Worm (Caenorhabditis elegans): ENCODE results near the gene F09E5.8.

DNA sequence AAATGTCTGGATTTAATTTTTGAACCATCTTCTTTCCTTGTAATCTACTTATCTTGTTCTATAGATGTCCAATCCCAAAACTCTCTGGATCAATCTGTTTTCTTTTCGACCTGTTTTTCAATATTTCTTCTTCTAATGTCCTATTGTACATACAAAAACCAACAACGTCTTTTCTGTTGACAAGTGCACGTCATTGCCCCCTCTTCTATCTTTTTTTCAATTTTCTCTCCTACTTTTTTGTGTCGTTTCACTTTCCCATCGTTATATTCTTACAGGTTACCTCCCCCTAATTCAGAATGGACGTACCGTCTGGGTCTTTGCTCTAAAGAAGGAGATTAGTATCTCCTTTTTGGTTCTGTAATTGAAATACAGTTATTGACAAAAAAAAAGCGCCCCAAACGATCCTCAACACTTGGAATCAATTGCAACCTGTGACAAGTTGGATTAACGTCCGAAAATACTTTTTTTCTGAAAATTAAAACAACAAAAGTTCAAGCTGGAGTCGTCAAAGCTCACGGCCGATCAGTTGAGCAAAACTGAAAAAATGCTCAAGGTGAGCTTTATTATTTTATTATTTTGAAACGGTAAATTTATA, 27.6 kb upstream of the F09E5.8 start, which contains the start of gene vhp-1:
- no peak for TF ChIP-seq blmp-1 (tag; optimal IDR thresholded peaks at IDR 0.05)
- TF ChIP-seq unc-39 (tag; optimal IDR thresholded peaks at IDR 0.05): no peak
- no peak for TF ChIP-seq cnd-1 (tag; optimal IDR thresholded peaks at IDR 0.05)
- no peak for TF ChIP-seq lin-13 (tag; optimal IDR thresholded peaks at IDR 0.05)

Measured in whole organism, mixed stage, embryonic.